Fruit fly (Drosophila melanogaster): ENCODE results near the gene CG2871.
A peak's percentile ranks its signal among the peaks of the same experiment; 100 is the strongest.

The CG2871 gene

DNA sequence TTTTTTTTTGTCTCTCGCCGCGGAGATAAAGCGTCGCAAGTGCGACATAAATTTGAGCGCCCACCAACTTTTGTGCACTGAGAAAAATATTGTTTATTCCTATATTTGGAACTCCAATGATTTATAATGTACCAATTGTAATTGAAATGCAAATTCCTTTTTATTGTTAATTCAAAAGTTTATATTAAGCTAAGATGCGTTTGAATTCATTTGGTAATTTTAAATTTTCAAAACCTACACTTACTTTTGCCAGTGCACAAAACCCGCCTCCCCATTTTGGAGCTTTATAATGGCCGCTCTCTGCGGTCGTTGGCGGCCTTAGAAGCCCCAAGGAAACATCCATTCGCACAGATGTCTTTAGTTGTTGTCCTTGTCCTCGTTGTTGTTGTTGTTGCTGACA is 14.9 kb downstream of the CG2871 start (continued):
- TF ChIP-seq CG12769 (tag; optimal IDR thresholded peaks at IDR 0.05) (no peak), schlank (tag; optimal IDR thresholded peaks at IDR 0.05) (no peak), mld (GFP tag; IDR thresholded peaks at IDR 0.05; ENCODE audit: partially characterized antibody) (no peak), CG6813 (GFP tag; optimal IDR thresholded peaks at IDR 0.05) (no peak), CG18262 (tag; optimal IDR thresholded peaks at IDR 0.05) (no peak), CG17829 (tag; optimal IDR thresholded peaks at IDR 0.05) (no peak), croc (GFP tag; conservative IDR thresholded peaks at IDR 0.05) (no peak), scrt (GFP tag; optimal IDR thresholded peaks at IDR 0.05) (peak; percentile 21), vnd (GFP tag; IDR thresholded peaks at IDR 0.05; ENCODE audit: partially characterized antibody) (no peak), CG13287 (GFP tag; IDR thresholded peaks at IDR 0.05; ENCODE audit: partially characterized antibody) (no peak), gcm (GFP tag; optimal IDR thresholded peaks at IDR 0.05) (no peak), Ravus (GFP tag; IDR thresholded peaks at IDR 0.05) (no peak), CG2712 (tag; optimal IDR thresholded peaks at IDR 0.05) (no peak), CG9932 (GFP tag; IDR thresholded peaks at IDR 0.05) (0 out of 2 replicates have a peak, but pooled peaks have one; percentile 25), slbo (GFP tag; IDR thresholded peaks at IDR 0.05) (peak; percentile 46), fd96Cb (tag; optimal IDR thresholded peaks at IDR 0.05) (peak; percentile 11), E2f2 (GFP tag; IDR thresholded peaks at IDR 0.05) (no peak), Oaz (GFP tag; IDR thresholded peaks at IDR 0.05) (no peak), CG4360 (GFP tag; IDR thresholded peaks at IDR 0.05) (no peak), nmo (GFP tag; optimal IDR thresholded peaks at IDR 0.05) (peak; percentile 30), gcm2 (GFP tag; optimal IDR thresholded peaks at IDR 0.05) (no peak), CG13424 (tag; optimal IDR thresholded peaks at IDR 0.05) (peak; percentile 41), CG32772 (GFP tag; IDR thresholded peaks at IDR 0.05) (no peak), hth (optimal IDR thresholded peaks at IDR 0.05) (no peak), vvl (GFP tag; IDR thresholded peaks at IDR 0.05) (peak; percentile 45; the same call in 1 of the 2 replicates), CG7556 (GFP tag; optimal IDR thresholded peaks at IDR 0.05) (peak; percentile 46), CG8924 (tag; optimal IDR thresholded peaks at IDR 0.05) (peak; percentile 23), CG10431 (GFP tag; optimal IDR thresholded peaks at IDR 0.05) (no peak), bcd (GFP tag; optimal IDR thresholded peaks at IDR 0.05) (peak; percentile 12), CG17186 (GFP tag; optimal IDR thresholded peaks at IDR 0.05) (no peak), CG11456 (GFP tag; IDR thresholded peaks at IDR 0.05) (no peak), pho (GFP tag; optimal IDR thresholded peaks at IDR 0.05) (no peak), CG1647 (GFP tag; optimal IDR thresholded peaks at IDR 0.05) (no peak), abd-A (tag; optimal IDR thresholded peaks at IDR 0.05) (no peak), CG11504 (tag; optimal IDR thresholded peaks at IDR 0.05) (peak; percentile 67), Eip74EF (GFP tag; optimal IDR thresholded peaks at IDR 0.05) (no peak), odd (GFP tag; optimal IDR thresholded peaks at IDR 0.05) (no peak), dpn (GFP tag; optimal IDR thresholded peaks at IDR 0.05) (peak in 1 of 2 experiments; percentile 8), pita (GFP tag; optimal IDR thresholded peaks at IDR 0.05) (no peak), CG12391 (tag; optimal IDR thresholded peaks at IDR 0.05) (peak; percentile 28), CG8388 (GFP tag; optimal IDR thresholded peaks at IDR 0.05) (no peak), E2f1 (GFP tag; IDR thresholded peaks at IDR 0.05) (peak; percentile 21; the same call in 1 of the 2 replicates), CG2875 (GFP tag; optimal IDR thresholded peaks at IDR 0.05) (no peak), YL-1 (GFP tag; optimal IDR thresholded peaks at IDR 0.05) (no peak), PHDP (tag; optimal IDR thresholded peaks at IDR 0.05) (peak; percentile 45), az2 (GFP tag; optimal IDR thresholded peaks at IDR 0.05) (no peak), gce (GFP tag; IDR thresholded peaks at IDR 0.05) (no peak), Hmx (GFP tag; optimal IDR thresholded peaks at IDR 0.05) (no peak), ind (GFP tag; optimal IDR thresholded peaks at IDR 0.05) (peak; percentile 13), CG9437 (GFP tag; optimal IDR thresholded peaks at IDR 0.05) (peak; percentile 22), so (GFP tag; IDR thresholded peaks at IDR 0.05) (no peak)
